Worm (Caenorhabditis elegans): ENCODE results near the gene T24H10.4.

T24H10.4 gene

ce11 chrII:9120329-9120728 lies 11.0 kb downstream of the T24H10.4 start:
- no peak for TF ChIP-seq lin-13 (tag; optimal IDR thresholded peaks at IDR 0.05)

ce11 chrII:9120813-9121554 lies 11.7 kb downstream of the T24H10.4 start:
- TF ChIP-seq ceh-43 (GFP tag; optimal IDR thresholded peaks at IDR 0.05) = no peak
- TF ChIP-seq elt-3 (tag; optimal IDR thresholded peaks at IDR 0.05) = no peak
- TF ChIP-seq snpc-4 (tag; optimal IDR thresholded peaks at IDR 0.05) = no peak
- no peak for TF ChIP-seq elt-1 (tag; optimal IDR thresholded peaks at IDR 0.05; ENCODE audit: borderline replicate concordance, insufficient read depth)
- TF ChIP-seq sptf-1 (tag; optimal IDR thresholded peaks at IDR 0.05) = no peak
- no peak for TF ChIP-seq ces-1 (GFP tag; optimal IDR thresholded peaks at IDR 0.05)
- no peak for TF ChIP-seq mab-5 (tag; optimal IDR thresholded peaks at IDR 0.05)
- no peak for TF ChIP-seq lin-32 (GFP tag; optimal IDR thresholded peaks at IDR 0.05)
- no peak for TF ChIP-seq M03D4.4 (tag; optimal IDR thresholded peaks at IDR 0.05)
- TF ChIP-seq lsy-2 (tag; optimal IDR thresholded peaks at IDR 0.05) = no peak

ce11 chrII:9124353-9124752 lies 15.0 kb downstream of the T24H10.4 start:
- TF ChIP-seq mls-2 (tag; optimal IDR thresholded peaks at IDR 0.05) (no peak), M03D4.4 (tag; optimal IDR thresholded peaks at IDR 0.05) (no peak), lin-32 (GFP tag; optimal IDR thresholded peaks at IDR 0.05) (no peak)

- no peak for TF ChIP-seq unc-62 (GFP tag; optimal IDR thresholded peaks at IDR 0.05)
These were observed 15.7 kb downstream of the T24H10.4 start for ce11 chrII:9125007-9125406.

DNA sequence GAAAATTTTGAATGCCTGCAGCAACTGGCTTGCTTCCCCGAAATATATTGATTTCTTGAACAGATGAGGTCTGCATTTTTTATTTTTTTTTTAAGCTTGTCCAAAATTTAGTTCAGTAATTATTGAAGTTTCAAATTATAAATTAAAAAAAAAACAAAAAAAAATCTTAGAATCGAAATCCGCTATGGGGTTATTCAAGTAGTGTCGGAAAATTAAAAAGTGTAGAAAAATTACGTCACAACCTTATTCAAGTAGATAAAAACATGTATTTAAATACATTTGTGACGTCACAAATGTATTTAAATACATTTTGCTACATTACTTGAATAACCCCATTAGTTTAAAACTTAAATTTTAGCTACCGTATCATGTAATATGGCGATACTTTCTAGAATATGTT lies 16.2 kb downstream of the T24H10.4 start:
- TF ChIP-seq zip-8 (tag; optimal IDR thresholded peaks at IDR 0.05) = peak; percentile 95

DNA sequence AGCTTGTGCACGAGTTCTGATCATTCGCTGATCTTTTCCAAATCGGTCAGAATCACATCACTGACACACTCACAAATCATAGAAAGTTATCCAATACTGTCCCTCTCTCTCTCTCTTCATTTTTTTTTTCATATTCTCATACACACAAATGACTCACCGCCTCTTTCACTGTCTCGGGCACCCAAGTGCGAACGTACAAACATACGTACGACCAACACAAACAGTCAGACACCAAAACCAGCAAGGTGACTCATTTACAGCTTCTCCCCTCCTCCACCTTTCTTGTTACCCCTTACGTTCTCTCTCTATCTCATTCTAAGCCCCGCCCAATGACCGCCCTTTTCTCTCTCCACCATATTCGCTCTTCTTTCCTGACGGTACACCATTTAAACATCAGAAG lies 17.6 kb downstream of the T24H10.4 start:
- TF ChIP-seq ces-1 (GFP tag; optimal IDR thresholded peaks at IDR 0.05) = no peak
- TF ChIP-seq unc-39 (tag; optimal IDR thresholded peaks at IDR 0.05) = no peak
- no peak for TF ChIP-seq sptf-1 (tag; optimal IDR thresholded peaks at IDR 0.05)
- TF ChIP-seq lin-13 (tag; optimal IDR thresholded peaks at IDR 0.05) = no peak
- no peak for TF ChIP-seq bed-3 (GFP tag; optimal IDR thresholded peaks at IDR 0.05)
- no peak for TF ChIP-seq unc-62 (GFP tag; optimal IDR thresholded peaks at IDR 0.05)

DNA sequence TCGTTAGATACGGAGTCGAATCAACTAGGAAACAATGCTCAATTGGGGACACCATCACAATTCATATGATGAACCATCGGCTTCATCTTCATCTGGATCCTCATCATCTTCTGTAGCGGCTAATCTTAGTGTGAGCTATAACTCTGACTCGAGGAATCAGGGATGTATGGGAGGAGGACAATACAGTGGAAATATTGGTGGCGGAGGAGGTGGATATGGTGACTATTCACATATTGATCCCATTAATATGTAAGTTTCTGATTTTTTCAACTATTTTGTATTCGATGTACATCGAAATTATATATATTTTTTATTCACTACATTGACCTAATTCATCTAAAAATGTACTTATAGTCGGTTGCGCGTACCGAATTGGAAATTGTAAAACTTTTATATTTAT lies 18.0 kb downstream of the T24H10.4 start:
- TF ChIP-seq hlh-1 (tag; optimal IDR thresholded peaks at IDR 0.05) (no peak), lsy-2 (tag; optimal IDR thresholded peaks at IDR 0.05) (no peak), sptf-1 (tag; optimal IDR thresholded peaks at IDR 0.05) (no peak), cnd-1 (tag; optimal IDR thresholded peaks at IDR 0.05) (no peak), nhr-2 (tag; optimal IDR thresholded peaks at IDR 0.05) (no peak), ces-1 (GFP tag; optimal IDR thresholded peaks at IDR 0.05) (no peak), mep-1 (tag; optimal IDR thresholded peaks at IDR 0.05) (no peak), nhr-76 (tag; optimal IDR thresholded peaks at IDR 0.05) (no peak), ceh-43 (GFP tag; optimal IDR thresholded peaks at IDR 0.05) (no peak), snpc-4 (tag; optimal IDR thresholded peaks at IDR 0.05) (no peak), lin-32 (GFP tag; optimal IDR thresholded peaks at IDR 0.05) (no peak), ztf-11 (tag; optimal IDR thresholded peaks at IDR 0.05) (no peak), nhr-12 (tag; optimal IDR thresholded peaks at IDR 0.05) (no peak), tbx-8 (GFP tag; optimal IDR thresholded peaks at IDR 0.05) (no peak), elt-1 (tag; optimal IDR thresholded peaks at IDR 0.05; ENCODE audit: borderline replicate concordance, insufficient read depth) (no peak), unc-120 (tag; optimal IDR thresholded peaks at IDR 0.05; ENCODE audit: poor library complexity, severe bottlenecking) (no peak), M03D4.4 (tag; optimal IDR thresholded peaks at IDR 0.05) (no peak), unc-62 (GFP tag; optimal IDR thresholded peaks at IDR 0.05) (no peak)

DNA sequence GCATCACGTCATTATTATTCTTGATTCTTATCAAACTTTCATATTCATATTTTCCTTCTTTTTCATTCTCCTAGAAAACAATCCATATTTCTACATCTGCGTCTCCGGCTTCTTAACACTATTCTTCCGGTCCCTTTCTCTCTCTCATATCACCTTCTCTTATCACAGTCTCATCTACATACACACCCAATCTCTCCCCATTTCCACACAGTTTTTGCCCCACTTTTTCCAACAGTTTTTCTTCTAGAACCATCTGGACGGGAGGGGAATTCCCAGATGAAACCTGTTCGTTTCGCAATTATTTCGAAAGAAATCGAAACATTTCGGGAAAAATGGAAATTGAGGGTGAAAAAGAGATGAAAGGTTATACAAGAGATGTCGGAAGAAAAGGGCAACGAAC lies 18.8 kb downstream of the T24H10.4 start:
- TF ChIP-seq mab-5 (tag; optimal IDR thresholded peaks at IDR 0.05) (no peak), elt-1 (tag; optimal IDR thresholded peaks at IDR 0.05; ENCODE audit: borderline replicate concordance, insufficient read depth) (peak; percentile 10), nhr-237 (tag; optimal IDR thresholded peaks at IDR 0.05) (peak; percentile 58), elt-3 (tag; optimal IDR thresholded peaks at IDR 0.05) (peak; percentile 91), ham-2 (GFP tag; optimal IDR thresholded peaks at IDR 0.05) (no peak)

Measured in whole organism, mixed stage, embryonic.